Worm (Caenorhabditis elegans): ENCODE results near the gene ZK686.5.

- TF ChIP-seq madf-2 (tag; optimal IDR thresholded peaks at IDR 0.05) (no peak), fkh-10 (GFP tag; optimal IDR thresholded peaks at IDR 0.05) (no peak), hlh-30 (tag; optimal IDR thresholded peaks at IDR 0.05; ENCODE audit: insufficient read depth) (no peak), K09A11.1 (tag; optimal IDR thresholded peaks at IDR 0.05; ENCODE audit: insufficient read depth) (no peak), pax-1 (tag; optimal IDR thresholded peaks at IDR 0.05) (no peak), nhr-11 (tag; optimal IDR thresholded peaks at IDR 0.05) (no peak), sox-2 (GFP tag; IDR thresholded peaks at IDR 0.05) (no peak), rnt-1 (tag; optimal IDR thresholded peaks at IDR 0.05) (no peak), elt-2 (tag; optimal IDR thresholded peaks at IDR 0.05) (no peak), unc-86 (tag; optimal IDR thresholded peaks at IDR 0.05) (no peak), ceh-2 (tag; optimal IDR thresholded peaks at IDR 0.05) (no peak), ceh-14 (tag; optimal IDR thresholded peaks at IDR 0.05) (no peak), zip-5 (tag; optimal IDR thresholded peaks at IDR 0.05) (no peak), ceh-19 (GFP tag; optimal IDR thresholded peaks at IDR 0.05) (no peak)
Observed at ce11 chrIII:7754348-7754747, 13.0 kb downstream of the ZK686.5 start, which contains the start of gene cdh-3.

Measured in whole organism, late embryonic.